Fruit fly (Drosophila melanogaster) whole organism, wandering third instar larva: ENCODE data around the gene TwdlV.

Source experiments
- CG32264 ChIP-seq: fragments of 200-800 bp; sonication (Bioruptor generic); optimal IDR thresholded peaks from 2 replicates; lab custom pipeline; 2016; ENCODE audit warnings: missing biosample characterization, missing genetic modification characterization
- CG9705 ChIP-seq: fragments of 200-800 bp; sonication (Bioruptor generic); optimal IDR thresholded peaks from 2 replicates; lab custom pipeline; 2018; ENCODE audit warnings: missing biosample characterization, mild to moderate bottlenecking, missing genetic modification characterization
- CrebA ChIP-seq: fragments of 200-800 bp; sonication (Bioruptor generic); optimal IDR thresholded peaks from 2 replicates; lab custom pipeline; 2016; ENCODE audit warnings: missing biosample characterization, mild to moderate bottlenecking, missing genetic modification characterization, borderline replicate concordance
- Dfd ChIP-seq: fragments of >200 bp; optimal IDR thresholded peaks from 2 replicates; lab custom pipeline; 2017; ENCODE audit warnings: missing biosample characterization, missing genetic modification characterization
- Dif ChIP-seq: fragments of 200-275, 200-300 bp; sonication (Bioruptor generic); optimal IDR thresholded peaks from 2 replicates; lab custom pipeline; 2018; ENCODE audit warnings: missing biosample characterization, missing genetic modification characterization; ENCODE audit not compliant: partially characterized antibody
- GATAd ChIP-seq: sonication (Bioruptor generic); optimal IDR thresholded peaks from 2 replicates; lab custom pipeline; 2016; ENCODE audit warnings: missing biosample characterization, missing genetic modification characterization
- HLH106 ChIP-seq: fragments of 200-800 bp; optimal IDR thresholded peaks from 3 replicates; lab custom pipeline; 2019; ENCODE audit warnings: missing biosample characterization, mild to moderate bottlenecking, missing genetic modification characterization, moderate library complexity
- Hnf4 ChIP-seq: fragments of 200-800 bp; sonication (Bioruptor generic); optimal IDR thresholded peaks from 2 replicates; lab custom pipeline; 2016; ENCODE audit warnings: missing biosample characterization, mild to moderate bottlenecking, missing genetic modification characterization
- Hr78 ChIP-seq: fragments of >200 bp; optimal IDR thresholded peaks from 2 replicates; lab custom pipeline; 2017; ENCODE audit warnings: missing biosample characterization, missing genetic modification characterization
- Hr83 ChIP-seq: fragments of 200-300 bp; sonication (Bioruptor generic); optimal IDR thresholded peaks from 2 replicates; lab custom pipeline; 2016; ENCODE audit warnings: missing biosample characterization, mild to moderate bottlenecking, missing genetic modification characterization, moderate library complexity; ENCODE audit not compliant: poor library complexity, severe bottlenecking
- Jra ChIP-seq: sonication (Bioruptor generic); optimal IDR thresholded peaks from 2 replicates; lab custom pipeline; 2016; ENCODE audit warnings: missing biosample characterization, missing genetic modification characterization
- Mio ChIP-seq: sonication (Bioruptor generic); optimal IDR thresholded peaks from 2 replicates; lab custom pipeline; 2016; ENCODE audit warnings: missing biosample characterization, missing genetic modification characterization
- Myc ChIP-seq: fragments of >200 bp; optimal IDR thresholded peaks from 2 replicates; lab custom pipeline; 2017
- OdsH ChIP-seq: fragments of 200-800 bp; sonication (Bioruptor generic); optimal IDR thresholded peaks from 2 replicates; lab custom pipeline; 2016; ENCODE audit warnings: missing biosample characterization, mild to moderate bottlenecking, missing genetic modification characterization
- Rel ChIP-seq, 2 experiments: fragments of 200-800 bp; sonication (Bioruptor generic) in 1 of 2; optimal IDR thresholded peaks; 2 replicates in 1 of 2; 3 replicates in 1 of 2; lab custom pipeline; 2016 to 2019; ENCODE audit warnings: mild to moderate bottlenecking in 2 of 2, missing biosample characterization in 2 of 2, missing genetic modification characterization in 2 of 2, moderate library complexity in 1 of 2
- Sp1 ChIP-seq: fragments of 200-800 bp; sonication (Bioruptor generic); optimal IDR thresholded peaks from 3 replicates; lab custom pipeline; 2019; ENCODE audit warnings: missing biosample characterization, mild to moderate bottlenecking, missing genetic modification characterization, moderate library complexity
- Vsx2 ChIP-seq: fragments of 200-300, 225-300 bp; sonication (Bioruptor generic); optimal IDR thresholded peaks from 2 replicates; lab custom pipeline; 2018; ENCODE audit warnings: missing biosample characterization, missing genetic modification characterization; ENCODE audit not compliant: partially characterized antibody
- br ChIP-seq: fragments of 200-800 bp; sonication (Bioruptor generic); optimal IDR thresholded peaks from 2 replicates; lab custom pipeline; 2016; ENCODE audit warnings: missing biosample characterization, missing genetic modification characterization
- brk ChIP-seq: fragments of 200-800 bp; sonication (Bioruptor generic); optimal IDR thresholded peaks from 2 replicates; lab custom pipeline; 2016; ENCODE audit warnings: missing biosample characterization, mild to moderate bottlenecking, missing genetic modification characterization
- dl ChIP-seq, 2 experiments: fragments of 175-275, 200-275 bp in 1 of 2; fragments of 200-275 bp in 1 of 2; sonication (Bioruptor generic); optimal IDR thresholded peaks; lab custom pipeline; 2018; ENCODE audit warnings: mild to moderate bottlenecking in 2 of 2, missing biosample characterization in 2 of 2, missing genetic modification characterization in 2 of 2, moderate library complexity in 2 of 2; ENCODE audit not compliant: partially characterized antibody in 2 of 2, insufficient read depth in 1 of 2
- dmrt93B ChIP-seq: fragments of 200-800 bp; sonication (Bioruptor generic); optimal IDR thresholded peaks from 2 replicates; lab custom pipeline; 2018; ENCODE audit warnings: missing biosample characterization, mild to moderate bottlenecking, missing genetic modification characterization
- dsf ChIP-seq: sonication (Bioruptor generic); optimal IDR thresholded peaks from 2 replicates; lab custom pipeline; 2016; ENCODE audit warnings: missing biosample characterization, missing genetic modification characterization, borderline replicate concordance
- ey ChIP-seq: fragments of 200-800 bp; sonication (Bioruptor generic); optimal IDR thresholded peaks from 2 replicates; lab custom pipeline; 2016; ENCODE audit warnings: missing biosample characterization, missing genetic modification characterization
- foxo ChIP-seq, 2 experiments: fragments of 200-800 bp; sonication (Bioruptor generic); optimal IDR thresholded peaks; 2 replicates in 1 of 2; 3 replicates in 1 of 2; lab custom pipeline; 2016 to 2017; ENCODE audit warnings: missing biosample characterization in 2 of 2, missing genetic modification characterization in 2 of 2
- fru ChIP-seq: fragments of 200-800 bp; sonication (Bioruptor generic); optimal IDR thresholded peaks from 3 replicates; lab custom pipeline; 2016; ENCODE audit warnings: missing biosample characterization, mild to moderate bottlenecking, missing genetic modification characterization
- h ChIP-seq: fragments of 200-800 bp; sonication (Bioruptor generic); optimal IDR thresholded peaks from 3 replicates; lab custom pipeline; 2016; ENCODE audit warnings: missing biosample characterization, mild to moderate bottlenecking, missing genetic modification characterization
- jim ChIP-seq: fragments of 175-275, 200-325 bp; sonication (Bioruptor generic); optimal IDR thresholded peaks from 2 replicates; lab custom pipeline; 2016; ENCODE audit warnings: missing biosample characterization, mild to moderate bottlenecking, missing genetic modification characterization
- lola ChIP-seq: fragments of >200 bp; optimal IDR thresholded peaks from 2 replicates; lab custom pipeline; 2017; ENCODE audit warnings: missing biosample characterization, missing genetic modification characterization
- psq ChIP-seq: fragments of 200-800 bp; sonication (Bioruptor generic); optimal IDR thresholded peaks from 3 replicates; lab custom pipeline; 2017; ENCODE audit warnings: missing biosample characterization, mild to moderate bottlenecking, missing genetic modification characterization, moderate library complexity
- rgr ChIP-seq: fragments of 200-800 bp; sonication (Bioruptor generic); optimal IDR thresholded peaks from 3 replicates; lab custom pipeline; 2016; ENCODE audit warnings: missing biosample characterization, mild to moderate bottlenecking, missing genetic modification characterization
- sv ChIP-seq: fragments of 200-800 bp; sonication (Bioruptor generic); optimal IDR thresholded peaks from 3 replicates; lab custom pipeline; 2016; ENCODE audit warnings: missing biosample characterization, missing genetic modification characterization
- tai ChIP-seq: sonication (Bioruptor generic); optimal IDR thresholded peaks from 2 replicates; lab custom pipeline; 2016; ENCODE audit warnings: missing biosample characterization, missing genetic modification characterization
- usp ChIP-seq: fragments of >200 bp; optimal IDR thresholded peaks from 2 replicates; lab custom pipeline; 2017; ENCODE audit warnings: missing biosample characterization, missing genetic modification characterization
- woc ChIP-seq: sonication (Bioruptor generic); optimal IDR thresholded peaks from 2 replicates; lab custom pipeline; 2016; ENCODE audit warnings: missing biosample characterization, mild to moderate bottlenecking, missing genetic modification characterization

TwdlV gene

DNA sequence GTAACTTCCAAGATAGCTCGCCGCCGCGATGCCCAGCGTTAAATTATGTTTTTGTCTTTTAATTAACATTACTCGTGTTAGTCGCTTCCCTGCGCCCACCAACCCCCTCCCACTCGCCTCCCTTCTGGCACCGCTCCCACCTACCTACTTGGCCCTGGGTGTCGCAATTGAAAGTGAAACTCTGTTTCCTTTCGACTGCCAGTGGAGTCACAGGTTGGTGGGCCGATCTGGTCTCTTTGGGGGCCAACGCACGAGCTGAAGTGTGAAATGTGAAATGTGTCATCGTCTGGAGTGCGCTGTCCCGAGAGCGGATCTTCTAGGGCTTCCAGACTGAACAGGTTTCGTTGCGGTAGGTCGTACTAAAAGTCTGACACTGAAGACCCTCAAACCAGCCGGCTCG is 39.9 kb upstream of the TwdlV start:
- TF ChIP-seq Jra: no peak
- no peak for TF ChIP-seq Vsx2
- no peak for TF ChIP-seq Mio (GFP tag; lab: Kevin White, UChicago)
- TF ChIP-seq rgr (GFP tag; lab: Kevin White, UChicago): no peak
- TF ChIP-seq Sp1 (GFP tag; lab: Kevin White, UChicago): no peak
- no peak for TF ChIP-seq OdsH (GFP tag; lab: Kevin White, UChicago)
- no peak for TF ChIP-seq Hr78 (GFP tag; lab: Kevin White, UChicago)
- TF ChIP-seq GATAd (GFP tag; lab: Kevin White, UChicago): no peak
- TF ChIP-seq dl (GFP tag; optimal IDR thresholded peaks at IDR 0.05; lab: Kevin White, UChicago; ENCODE audit: insufficient read depth in 1 of 2, partially characterized antibody in 2 of 2): no peak
- TF ChIP-seq CrebA (GFP tag; lab: Kevin White, UChicago): no peak
- TF ChIP-seq HLH106 (tag; lab: Kevin White, UChicago): no peak
- no peak for TF ChIP-seq Dif
- TF ChIP-seq usp (GFP tag; lab: Kevin White, UChicago): no peak
- TF ChIP-seq Rel (GFP tag; optimal IDR thresholded peaks at IDR 0.05; lab: Kevin White, UChicago): no peak
- TF ChIP-seq Rel (tag; optimal IDR thresholded peaks at IDR 0.05; lab: Kevin White, UChicago): no peak
- TF ChIP-seq woc: no peak
- TF ChIP-seq lola: no peak
- TF ChIP-seq dsf: no peak
- TF ChIP-seq Myc (lab: Kevin White, UChicago): no peak

- TF ChIP-seq rgr (GFP tag; lab: Kevin White, UChicago) (peak; percentile 75), brk (no peak), Hnf4 (GFP tag; lab: Kevin White, UChicago) (peak; percentile 17), woc (peak; percentile 55), psq (GFP tag; lab: Kevin White, UChicago) (peak; percentile 27), HLH106 (tag; lab: Kevin White, UChicago) (peak; percentile 61), foxo (GFP tag; optimal IDR thresholded peaks at IDR 0.05; lab: Kevin White, UChicago) (peak; percentile 21 to 60), Jra (no peak), sv (peak; percentile 58), GATAd (GFP tag; lab: Kevin White, UChicago) (no peak), CG9705 (GFP tag; lab: Kevin White, UChicago) (peak; percentile 26), ey (GFP tag; lab: Kevin White, UChicago) (peak; percentile 68), fru (peak; percentile 63), dmrt93B (GFP tag; lab: Kevin White, UChicago) (peak; percentile 31), OdsH (GFP tag; lab: Kevin White, UChicago) (peak; percentile 48), dsf (no peak), CG32264 (GFP tag; lab: Kevin White, UChicago) (peak; percentile 34), Dfd (peak; percentile 81), br (GFP tag; lab: Kevin White, UChicago) (peak; percentile 61), h (GFP tag; lab: Kevin White, UChicago) (peak; percentile 79), usp (GFP tag; lab: Kevin White, UChicago) (no peak), Sp1 (GFP tag; lab: Kevin White, UChicago) (peak; percentile 29), Rel (GFP tag; optimal IDR thresholded peaks at IDR 0.05; lab: Kevin White, UChicago) (no peak), Rel (tag; optimal IDR thresholded peaks at IDR 0.05; lab: Kevin White, UChicago) (peak; percentile 16)
Observed at dm6 chr3R:4215264-4215993, 39.1 kb upstream of the TwdlV start, which contains the start of gene CG14636. Gene CG14636 (minus strand): TSS chr3R:4215314.

- TF ChIP-seq Rel (GFP tag; optimal IDR thresholded peaks at IDR 0.05; lab: Kevin White, UChicago) (no peak), Rel (tag; optimal IDR thresholded peaks at IDR 0.05; lab: Kevin White, UChicago) (peak; percentile 83), CG9705 (GFP tag; lab: Kevin White, UChicago) (no peak), rgr (GFP tag; lab: Kevin White, UChicago) (no peak), lola (no peak), ey (GFP tag; lab: Kevin White, UChicago) (no peak), Hr83 (no peak)
- TF ChIP-seq, all 38 proteins: peak for 1
Observed at dm6 chr3R:4220030-4220429, 34.5 kb upstream of the TwdlV start, which contains the start of gene CG31516. Gene CG31516 (minus strand): TSS chr3R:4220130.

DNA sequence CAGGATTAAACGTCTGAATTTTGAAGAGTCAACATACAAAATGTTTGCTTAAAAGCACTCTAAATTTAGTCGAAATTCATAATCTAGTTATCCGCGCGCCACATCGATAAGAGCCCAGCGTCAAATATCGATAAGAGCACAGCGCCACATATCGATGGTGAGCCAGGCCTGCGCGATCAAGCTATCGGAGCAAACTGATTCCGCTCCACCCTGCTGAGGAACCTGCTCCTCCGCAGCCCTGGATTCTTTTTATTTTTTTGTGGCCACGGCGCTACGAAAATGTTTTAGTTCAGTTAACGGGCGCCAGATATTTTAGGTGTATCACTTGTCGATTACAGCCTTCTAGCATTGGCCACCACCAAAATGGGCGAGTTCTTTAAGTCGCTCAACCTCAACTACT is 33.7 kb upstream of the TwdlV start:
- peak in 1 of 2 experiments; percentile 43 for TF ChIP-seq foxo (GFP tag; optimal IDR thresholded peaks at IDR 0.05; lab: Kevin White, UChicago)
- TF ChIP-seq CG9705 (GFP tag; lab: Kevin White, UChicago): peak; percentile 16
- no peak for TF ChIP-seq Rel (GFP tag; optimal IDR thresholded peaks at IDR 0.05; lab: Kevin White, UChicago)
- TF ChIP-seq Rel (tag; optimal IDR thresholded peaks at IDR 0.05; lab: Kevin White, UChicago): peak; percentile 13
- no peak for TF ChIP-seq tai
- no peak for TF ChIP-seq jim (GFP tag; lab: Kevin White, UChicago)
- TF ChIP-seq OdsH (GFP tag; lab: Kevin White, UChicago): no peak
- TF ChIP-seq Hr83: peak; percentile 54
- TF ChIP-seq h (GFP tag; lab: Kevin White, UChicago): peak; percentile 29
- peak; percentile 9 for TF ChIP-seq ey (GFP tag; lab: Kevin White, UChicago)
- TF ChIP-seq Myc (lab: Kevin White, UChicago): peak; percentile 37
- TF ChIP-seq br (GFP tag; lab: Kevin White, UChicago): peak; percentile 13
- TF ChIP-seq Sp1 (GFP tag; lab: Kevin White, UChicago): peak; percentile 23
- peak; percentile 43 for TF ChIP-seq HLH106 (tag; lab: Kevin White, UChicago)
- TF ChIP-seq, all 38 proteins: peak for 10
